Worm (Caenorhabditis elegans) whole organism, early embryonic: ENCODE data around the gene wht-7.

Source experiments
- B0310.2 ChIP-seq: sonication (generic microtip); optimal IDR thresholded peaks from 2 replicates; lab custom pipeline; 2016; ENCODE audit warnings: mild to moderate bottlenecking, missing genetic modification characterization, missing compliant biosample characterization
- F13C5.2 ChIP-seq: sonication (generic microtip); optimal IDR thresholded peaks from 2 replicates; lab custom pipeline; 2017; ENCODE audit warnings: mild to moderate bottlenecking, missing genetic modification characterization, inconsistent platforms, missing compliant biosample characterization
- aly-1 ChIP-seq: sonication (generic microtip); optimal IDR thresholded peaks from 2 replicates; lab custom pipeline; 2016; ENCODE audit warnings: missing genetic modification characterization, missing compliant biosample characterization
- ama-1 ChIP-seq: fragments of 150-350 bp; optimal IDR thresholded peaks from 2 replicates; lab custom pipeline; 2014
- ceh-36 ChIP-seq: sonication (generic microtip); optimal IDR thresholded peaks from 2 replicates; lab custom pipeline; 2016; ENCODE audit warnings: missing genetic modification characterization, inconsistent platforms, missing compliant biosample characterization
- ets-7 ChIP-seq: sonication (generic microtip); optimal IDR thresholded peaks from 2 replicates; lab custom pipeline; 2016; ENCODE audit warnings: missing genotype, missing genetic modification characterization, missing compliant biosample characterization
- flt-1 ChIP-seq: fragments of 200-800 bp; sonication (Bioruptor generic); IDR thresholded peaks from 2 replicates; pipeline ENCODE4 v1.3.6; 2022; ENCODE audit warnings: missing genetic modification characterization, missing compliant biosample characterization
- hmbx-1 ChIP-seq: sonication (generic microtip); optimal IDR thresholded peaks from 2 replicates; lab custom pipeline; 2016; ENCODE audit warnings: mild to moderate bottlenecking, missing genetic modification characterization, missing compliant biosample characterization
- hmg-4 ChIP-seq: fragments of 200-800 bp; sonication (Bioruptor generic); optimal IDR thresholded peaks from 2 replicates; lab custom pipeline; 2018; ENCODE audit warnings: mild to moderate bottlenecking, missing genetic modification characterization, missing compliant biosample characterization
- hnd-1 ChIP-seq: sonication (generic microtip); optimal IDR thresholded peaks from 2 replicates; lab custom pipeline; 2016; ENCODE audit warnings: missing genetic modification characterization, missing compliant biosample characterization
- pes-1 ChIP-seq: fragments of 200-800 bp; sonication (Bioruptor generic); IDR thresholded peaks from 2 replicates; pipeline ENCODE4 v1.3.6; 2022; ENCODE audit warnings: missing genetic modification reagents, missing genetic modification characterization, missing compliant biosample characterization
- sea-1 ChIP-seq: fragments of 200-800 bp; sonication (Bioruptor generic); conservative IDR thresholded peaks from 2 replicates; pipeline ENCODE4 v1.3.6; 2022; ENCODE audit warnings: missing genetic modification characterization, missing compliant biosample characterization
- tbx-37 ChIP-seq: fragments of 200-800 bp; sonication (Bioruptor generic); conservative IDR thresholded peaks from 2 replicates; pipeline ENCODE4 v1.3.6; 2022; ENCODE audit warnings: missing genetic modification reagents, missing genetic modification characterization, missing compliant biosample characterization
- tra-4 ChIP-seq: sonication (generic microtip); optimal IDR thresholded peaks from 2 replicates; lab custom pipeline; 2017; ENCODE audit warnings: missing genetic modification characterization, missing compliant biosample characterization

ce11 chrIII:6165240-6165639 lies 15.8 kb upstream of the wht-7 start:
- TF ChIP-seq ama-1 (no peak), flt-1 (GFP tag; lab: Robert Waterston, UW) (no peak), pes-1 (GFP tag; lab: Robert Waterston, UW) (no peak), sea-1 (GFP tag; lab: Robert Waterston, UW) (no peak), F13C5.2 (tag; lab: Kevin White, UChicago) (no peak), tbx-37 (no peak), aly-1 (tag; lab: Kevin White, UChicago) (no peak), ets-7 (no peak), tra-4 (no peak), hmbx-1 (tag; lab: Kevin White, UChicago) (no peak), hnd-1 (no peak), B0310.2 (tag; lab: Kevin White, UChicago) (no peak), ceh-36 (no peak), hmg-4 (no peak)
